Fruit fly (Drosophila melanogaster): ENCODE data around the gene CG7126.
A peak's percentile ranks its signal among the peaks of the same experiment; 100 is the strongest.

The CG7126 gene

dm6 chr3R:18314824-18315690, 12.4 kb upstream of the CG7126 start (continued):
- TF ChIP-seq CG1832 (GFP tag; optimal IDR thresholded peaks at IDR 0.05) (no peak), CG10959 (GFP tag; IDR thresholded peaks at IDR 0.05) (no peak), CG17186 (GFP tag; optimal IDR thresholded peaks at IDR 0.05) (no peak), CG3281 (GFP tag; optimal IDR thresholded peaks at IDR 0.05) (no peak), CG2120 (GFP tag; optimal IDR thresholded peaks at IDR 0.05) (peak; percentile 55), Gug (GFP tag; IDR thresholded peaks at IDR 0.05) (no peak; the same call in 3 of the 4 replicates), Sin3A (optimal IDR thresholded peaks at IDR 0.05) (no peak), CG30403 (GFP tag; optimal IDR thresholded peaks at IDR 0.05) (no peak), h (optimal IDR thresholded peaks at IDR 0.05) (no peak), B-H2 (GFP tag; optimal IDR thresholded peaks at IDR 0.05) (no peak), CG10565 (GFP tag; optimal IDR thresholded peaks at IDR 0.05) (no peak), vvl (GFP tag; IDR thresholded peaks at IDR 0.05) (peak; percentile 69; the same call in 1 of the 2 replicates), phol (tag; optimal IDR thresholded peaks at IDR 0.05) (no peak), dati (GFP tag; IDR thresholded peaks at IDR 0.05) (no peak), dmrt11E (tag; optimal IDR thresholded peaks at IDR 0.05) (no peak), fru (optimal IDR thresholded peaks at IDR 0.05) (no peak), bigmax (GFP tag; optimal IDR thresholded peaks at IDR 0.05) (no peak), Lpt (GFP tag; optimal IDR thresholded peaks at IDR 0.05) (no peak), CG42726 (GFP tag; IDR thresholded peaks at IDR 0.05; ENCODE audit: partially characterized antibody) (no peak), Atf-2 (GFP tag; optimal IDR thresholded peaks at IDR 0.05) (no peak), toy (GFP tag; IDR thresholded peaks at IDR 0.05) (no peak), CG7928 (GFP tag; optimal IDR thresholded peaks at IDR 0.05) (no peak), pros (GFP tag; optimal IDR thresholded peaks at IDR 0.05) (no peak), al (GFP tag; IDR thresholded peaks at IDR 0.05) (0 out of 2 replicates have a peak, but pooled peaks have one; percentile 5), CG11456 (GFP tag; IDR thresholded peaks at IDR 0.05) (0 out of 3 replicates have a peak, but pooled peaks have one; percentile 19), CG9727 (GFP tag; optimal IDR thresholded peaks at IDR 0.05) (no peak), croc (GFP tag; conservative IDR thresholded peaks at IDR 0.05) (no peak), tup (GFP tag; optimal IDR thresholded peaks at IDR 0.05) (no peak), HLHmδ (GFP tag; optimal IDR thresholded peaks at IDR 0.05) (no peak), Mad (GFP tag; optimal IDR thresholded peaks at IDR 0.05) (no peak), Myb (GFP tag; optimal IDR thresholded peaks at IDR 0.05) (peak; percentile 5), ttk (GFP tag; IDR thresholded peaks at IDR 0.05) (no peak), CG1529 (GFP tag; optimal IDR thresholded peaks at IDR 0.05) (no peak), jumu (GFP tag; optimal IDR thresholded peaks at IDR 0.05) (no peak), CG4404 (GFP tag; IDR thresholded peaks at IDR 0.05) (no peak), CG18764 (GFP tag; optimal IDR thresholded peaks at IDR 0.05) (no peak), CG4328 (GFP tag; optimal IDR thresholded peaks at IDR 0.05) (no peak), Sry-δ (GFP tag; optimal IDR thresholded peaks at IDR 0.05) (no peak), CG8290 (GFP tag; optimal IDR thresholded peaks at IDR 0.05) (no peak), CG8290 (tag; optimal IDR thresholded peaks at IDR 0.05) (peak in 1 of 2 experiments; percentile 66), dm (GFP tag; optimal IDR thresholded peaks at IDR 0.05) (no peak), CG14050 (GFP tag; IDR thresholded peaks at IDR 0.05) (no peak), nau (GFP tag; optimal IDR thresholded peaks at IDR 0.05) (peak; percentile 27), gfzf (GFP tag; optimal IDR thresholded peaks at IDR 0.05) (no peak), CG8281 (tag; optimal IDR thresholded peaks at IDR 0.05) (no peak), dmrt99B (tag; optimal IDR thresholded peaks at IDR 0.05) (peak; percentile 15), chn (GFP tag; optimal IDR thresholded peaks at IDR 0.05) (peak; percentile 19), CG6683 (GFP tag; optimal IDR thresholded peaks at IDR 0.05) (no peak), Med (GFP tag) (peak; percentile 93), CG6854 (GFP tag; optimal IDR thresholded peaks at IDR 0.05) (peak; percentile 59), CG1233 (GFP tag; optimal IDR thresholded peaks at IDR 0.05) (no peak)
